Worm (Caenorhabditis elegans) whole organism, L4 larva: Measurements from ENCODE around the gene unc-27.

ENCODE experiments used
- D1046.2 ChIP-seq: fragments of 200-800 bp; sonication (Bioruptor generic); IDR thresholded peaks from 2 replicates; pipeline ENCODE4 v1.3.6; 2022; ENCODE audit warnings: missing genetic modification characterization, missing compliant biosample characterization
- R02D3.7 ChIP-seq: fragments of 150-350 bp; sonication (generic microtip); optimal IDR thresholded peaks from 3 replicates; lab custom pipeline; 2014; ENCODE audit warnings: missing biosample characterization, missing genetic modification characterization
- T20F7.1 ChIP-seq: fragments of 200-800 bp; sonication (Bioruptor generic); optimal IDR thresholded peaks from 2 replicates; lab custom pipeline; 2018; ENCODE audit warnings: mild to moderate bottlenecking, missing genetic modification characterization, missing compliant biosample characterization
- Y48G9A.11 ChIP-seq: fragments of 200-800 bp; sonication (Bioruptor generic); IDR thresholded peaks from 2 replicates; pipeline ENCODE4 v1.3.6; 2022; ENCODE audit warnings: missing genetic modification reagents, missing genetic modification characterization, missing compliant biosample characterization
- Y5F2A.4 ChIP-seq: fragments of 200-800 bp; sonication (Bioruptor generic); optimal IDR thresholded peaks from 2 replicates; lab custom pipeline; 2018; ENCODE audit warnings: mild to moderate bottlenecking, missing genetic modification characterization, missing compliant biosample characterization
- ZK337.2 ChIP-seq: fragments of 200-800 bp; sonication (Bioruptor generic); IDR thresholded peaks from 2 replicates; pipeline ENCODE4 v1.3.6; 2022; ENCODE audit warnings: missing genetic modification reagents, missing genetic modification characterization, missing compliant biosample characterization
- ZK546.5 ChIP-seq, 2 experiments: sonication (generic microtip); optimal IDR thresholded peaks; 2 replicates each; lab custom pipeline; 2017; ENCODE audit warnings: missing biosample characterization in 2 of 2, missing genetic modification characterization in 2 of 2
- ama-1 ChIP-seq: fragments of 150-350 bp; optimal IDR thresholded peaks from 2 replicates; lab custom pipeline; 2014; ENCODE audit warnings: inconsistent platforms, mixed read lengths
- arid-1 ChIP-seq: fragments of 200-800 bp; sonication (Bioruptor generic); conservative IDR thresholded peaks from 2 replicates; pipeline ENCODE4 v1.3.6; 2022; ENCODE audit warnings: missing genetic modification reagents, missing genetic modification characterization, missing compliant biosample characterization
- ceh-28 ChIP-seq: fragments of 150-350 bp; optimal IDR thresholded peaks from 2 replicates; lab custom pipeline; 2014; ENCODE audit warnings: missing biosample characterization, missing genetic modification reagents, missing genetic modification characterization
- ceh-32 ChIP-seq: sonication (generic microtip); optimal IDR thresholded peaks from 2 replicates; lab custom pipeline; 2016; ENCODE audit warnings: mild to moderate bottlenecking, missing genetic modification characterization, missing compliant biosample characterization; ENCODE audit not compliant: poor library complexity
- ceh-62 ChIP-seq: sonication (generic microtip); optimal IDR thresholded peaks from 2 replicates; lab custom pipeline; 2017; ENCODE audit warnings: missing biosample characterization, missing genetic modification characterization
- ctbp-1 ChIP-seq: fragments of 200-800 bp; sonication (Bioruptor generic); IDR thresholded peaks from 2 replicates; pipeline ENCODE4 v1.3.6; 2022; ENCODE audit warnings: missing genetic modification reagents, missing genetic modification characterization, missing compliant biosample characterization
- daf-16 ChIP-seq, 3 experiments: sonication (generic microtip); optimal IDR thresholded peaks; 2 replicates each; lab custom pipeline; 2016 to 2017; ENCODE audit warnings: missing genetic modification characterization in 3 of 3, missing genetic modification reagents in 3 of 3, mild to moderate bottlenecking in 2 of 3, missing compliant biosample characterization in 2 of 3, missing biosample characterization in 1 of 3, moderate library complexity in 1 of 3
- daf-19 ChIP-seq: fragments of 200-800 bp; sonication (Bioruptor generic); conservative IDR thresholded peaks from 2 replicates; pipeline ENCODE4 v1.3.6; 2022; ENCODE audit warnings: missing genetic modification characterization, missing compliant biosample characterization
- dmd-6 ChIP-seq: fragments of 200-800 bp; sonication (Bioruptor generic); IDR thresholded peaks from 2 replicates; pipeline ENCODE4 v1.3.6; 2022; ENCODE audit warnings: missing genetic modification reagents, missing genetic modification characterization, missing compliant biosample characterization
- dve-1 ChIP-seq: sonication (generic microtip); optimal IDR thresholded peaks from 2 replicates; lab custom pipeline; 2017; ENCODE audit warnings: antibody characterized with exemption, mild to moderate bottlenecking, missing genetic modification characterization, missing compliant biosample characterization; ENCODE audit not compliant: insufficient read depth
- egl-27 ChIP-seq: sonication (generic microtip); optimal IDR thresholded peaks from 3 replicates; lab custom pipeline; 2017; ENCODE audit warnings: missing biosample characterization, missing genetic modification reagents, missing genetic modification characterization
- egl-43 ChIP-seq: fragments of 200-800 bp; sonication (Bioruptor generic); IDR thresholded peaks from 2 replicates; pipeline ENCODE4 v1.3.6; 2022; ENCODE audit warnings: missing genetic modification reagents, missing genetic modification characterization, missing compliant biosample characterization
- fos-1 ChIP-seq: fragments of 150-350 bp; optimal IDR thresholded peaks from 2 replicates; lab custom pipeline; 2014; ENCODE audit warnings: missing biosample characterization, missing genetic modification characterization
- gei-8 ChIP-seq: fragments of 200-800 bp; sonication (Bioruptor generic); optimal IDR thresholded peaks from 2 replicates; lab custom pipeline; 2018; ENCODE audit warnings: mild to moderate bottlenecking, missing genetic modification characterization, missing compliant biosample characterization
- hlh-11 ChIP-seq: fragments of 200-800 bp; sonication (Bioruptor generic); optimal IDR thresholded peaks from 2 replicates; lab custom pipeline; 2018; ENCODE audit warnings: mild to moderate bottlenecking, missing genetic modification characterization, missing compliant biosample characterization
- hlh-30 ChIP-seq: sonication (generic microtip); optimal IDR thresholded peaks from 2 replicates; lab custom pipeline; 2017; ENCODE audit warnings: antibody characterized with exemption, mild to moderate bottlenecking, missing genetic modification characterization, missing compliant biosample characterization; ENCODE audit not compliant: insufficient read depth
- hmg-1.1 ChIP-seq: fragments of 200-800 bp; sonication (Bioruptor generic); IDR thresholded peaks from 2 replicates; pipeline ENCODE4 v1.3.6; 2022; ENCODE audit warnings: missing genetic modification reagents, missing genetic modification characterization, missing compliant biosample characterization
- jun-1 ChIP-seq: fragments of 150-350 bp; optimal IDR thresholded peaks from 2 replicates; lab custom pipeline; 2014; ENCODE audit warnings: missing biosample characterization, missing genetic modification reagents, missing genetic modification characterization
- lin-1 ChIP-seq: fragments of 200-800 bp; sonication (Bioruptor generic); IDR thresholded peaks from 2 replicates; pipeline ENCODE4 v1.3.6; 2022; ENCODE audit warnings: missing genetic modification reagents, missing genetic modification characterization, missing compliant biosample characterization
- lsy-2 ChIP-seq, 2 experiments: fragments of 150-350 bp in 1 of 2; sonication (generic microtip) in 1 of 2; optimal IDR thresholded peaks; 2 replicates each; lab custom pipeline; 2014 to 2017; ENCODE audit warnings: missing biosample characterization in 2 of 2, missing genetic modification characterization in 2 of 2
- mdl-1 ChIP-seq, 2 experiments: fragments of 150-350 bp in 1 of 2; sonication (generic microtip) in 1 of 2; optimal IDR thresholded peaks; 2 replicates each; lab custom pipeline; 2014 to 2017; ENCODE audit warnings: missing biosample characterization in 2 of 2, missing genetic modification characterization in 2 of 2
- mxl-2 ChIP-seq: fragments of 200-800 bp; sonication (Bioruptor generic); conservative IDR thresholded peaks from 2 replicates; pipeline ENCODE4 v1.3.6; 2022; ENCODE audit warnings: missing genetic modification reagents, missing genetic modification characterization, missing compliant biosample characterization
- nhr-11 ChIP-seq: fragments of 150-350 bp; optimal IDR thresholded peaks from 2 replicates; lab custom pipeline; 2014; ENCODE audit warnings: missing biosample characterization, missing genetic modification characterization
- nhr-237 ChIP-seq: sonication (generic microtip); optimal IDR thresholded peaks from 2 replicates; lab custom pipeline; 2017; ENCODE audit warnings: missing biosample characterization, missing genetic modification characterization
- nhr-25 ChIP-seq: sonication (generic microtip); optimal IDR thresholded peaks from 2 replicates; lab custom pipeline; 2017; ENCODE audit warnings: missing genetic modification characterization, mild to moderate bottlenecking, missing compliant biosample characterization, antibody characterized with exemption, moderate library complexity, borderline replicate concordance; ENCODE audit not compliant: insufficient read depth
- nhr-28 ChIP-seq: fragments of 150-350 bp; optimal IDR thresholded peaks from 2 replicates; lab custom pipeline; 2014; ENCODE audit warnings: missing biosample characterization, missing genetic modification characterization
- nhr-48 ChIP-seq: sonication (generic microtip); optimal IDR thresholded peaks from 2 replicates; lab custom pipeline; 2016; ENCODE audit warnings: mild to moderate bottlenecking, missing genetic modification characterization, missing compliant biosample characterization
- rbr-2 ChIP-seq: sonication (generic microtip); optimal IDR thresholded peaks from 2 replicates; lab custom pipeline; 2016; ENCODE audit warnings: missing genotype, missing genetic modification characterization, missing compliant biosample characterization
- saeg-2 ChIP-seq: fragments of 200-800 bp; sonication (Bioruptor generic); IDR thresholded peaks from 2 replicates; pipeline ENCODE4 v1.3.6; 2022; ENCODE audit warnings: missing genetic modification reagents, missing genetic modification characterization, missing compliant biosample characterization
- spr-1 ChIP-seq: sonication (generic microtip); optimal IDR thresholded peaks from 2 replicates; lab custom pipeline; 2016; ENCODE audit warnings: mild to moderate bottlenecking, missing genetic modification characterization, missing compliant biosample characterization
- spr-3 ChIP-seq: fragments of 200-800 bp; sonication (Bioruptor generic); optimal IDR thresholded peaks from 2 replicates; lab custom pipeline; 2018; ENCODE audit warnings: mild to moderate bottlenecking, missing genetic modification characterization, missing compliant biosample characterization
- tra-1 ChIP-seq: fragments of 200-800 bp; sonication (Bioruptor generic); IDR thresholded peaks from 2 replicates; pipeline ENCODE4 v1.3.6; 2022; ENCODE audit warnings: missing genetic modification reagents, missing genetic modification characterization, missing compliant biosample characterization
- unc-39 ChIP-seq: sonication (generic microtip); optimal IDR thresholded peaks from 2 replicates; lab custom pipeline; 2017; ENCODE audit warnings: missing biosample characterization, missing genetic modification characterization
- vab-7 ChIP-seq: fragments of 200-800 bp; sonication (Bioruptor generic); IDR thresholded peaks from 2 replicates; pipeline ENCODE4 v1.3.6; 2022; ENCODE audit warnings: missing genetic modification reagents, missing genetic modification characterization, missing compliant biosample characterization
- zag-1 ChIP-seq: fragments of 150-350 bp; optimal IDR thresholded peaks from 2 replicates; lab custom pipeline; 2014; ENCODE audit warnings: missing biosample characterization, missing genetic modification characterization
- zip-2 ChIP-seq: fragments of 150-350 bp; optimal IDR thresholded peaks from 2 replicates; lab custom pipeline; 2014; ENCODE audit warnings: missing biosample characterization, missing genetic modification characterization

Gene unc-27

ce11 chrX:8752546-8752945 lies 36.7 kb upstream of the unc-27 start (continued):
- TF ChIP-seq rbr-2 (tag; lab: Kevin White, UChicago) (no peak), dmd-6 (GFP tag; lab: Robert Waterston, UW) (0 out of 2 replicates have a peak, but pooled peaks have one; percentile 9), nhr-48 (tag; lab: Kevin White, UChicago) (no peak), vab-7 (GFP tag; lab: Robert Waterston, UW) (no peak), tra-1 (no peak), T20F7.1 (no peak), Y5F2A.4 (no peak), ceh-62 (tag; lab: Kevin White, UChicago) (no peak), fos-1 (tag; lab: Kevin White, UChicago) (no peak), unc-39 (tag; lab: Kevin White, UChicago) (no peak), ceh-28 (tag; lab: Kevin White, UChicago) (no peak), mdl-1 (tag; optimal IDR thresholded peaks at IDR 0.05; lab: Kevin White, UChicago) (peak; percentile 80 to 81), lsy-2 (tag; optimal IDR thresholded peaks at IDR 0.05; lab: Kevin White, UChicago) (no peak), egl-27 (tag; lab: Kevin White, UChicago) (no peak), lin-1 (no peak), jun-1 (no peak), D1046.2 (GFP tag; lab: Robert Waterston, UW) (no peak), spr-1 (no peak), mxl-2 (GFP tag; lab: Robert Waterston, UW) (no peak)

ce11 chrX:8754285-8754795 lies 34.9 kb upstream of the unc-27 start:
- TF ChIP-seq egl-43 (GFP tag; lab: Robert Waterston, UW) = no peak
- no peak for TF ChIP-seq T20F7.1
- TF ChIP-seq nhr-11 (tag; lab: Kevin White, UChicago) = peak; percentile 10
- no peak for TF ChIP-seq nhr-237 (tag; lab: Kevin White, UChicago)
- peak in 1 of 2 experiments; percentile 38 for TF ChIP-seq daf-16 (GFP tag; optimal IDR thresholded peaks at IDR 0.05; lab: Kevin White, UChicago)
- peak; percentile 74 for TF ChIP-seq daf-16 (tag; optimal IDR thresholded peaks at IDR 0.05; lab: Kevin White, UChicago)
- TF ChIP-seq nhr-28 = peak; percentile 29
- TF ChIP-seq mdl-1 (tag; optimal IDR thresholded peaks at IDR 0.05; lab: Kevin White, UChicago) = peak in 1 of 2 experiments; percentile 15
- TF ChIP-seq dve-1 = peak; percentile 23
- TF ChIP-seq zag-1 (tag; lab: Kevin White, UChicago) = no peak

ce11 chrX:8755987-8756386 lies 33.3 kb upstream of the unc-27 start:
- TF ChIP-seq hlh-30 (tag; lab: Kevin White, UChicago) (peak; percentile 64), ZK337.2 (no peak), gei-8 (GFP tag; lab: Kevin White, UChicago) (no peak), ceh-32 (tag; lab: Kevin White, UChicago) (no peak), ama-1 (lab: Kevin White, UChicago) (no peak), zip-2 (tag; lab: Kevin White, UChicago) (no peak), nhr-25 (no peak), spr-1 (no peak), hlh-11 (peak; percentile 38), saeg-2 (no peak), ceh-62 (tag; lab: Kevin White, UChicago) (no peak), lsy-2 (tag; optimal IDR thresholded peaks at IDR 0.05; lab: Kevin White, UChicago) (no peak), Y48G9A.11 (no peak), dve-1 (peak; percentile 89), dmd-6 (GFP tag; lab: Robert Waterston, UW) (peak; percentile 29; the same call in 1 of the 2 replicates), daf-16 (GFP tag; optimal IDR thresholded peaks at IDR 0.05; lab: Kevin White, UChicago) (no peak), daf-16 (tag; optimal IDR thresholded peaks at IDR 0.05; lab: Kevin White, UChicago) (peak; percentile 96), spr-3 (GFP tag; lab: Kevin White, UChicago) (no peak), arid-1 (GFP tag; lab: Robert Waterston, UW) (no peak), hmg-1.1 (no peak), nhr-28 (peak; percentile 24), Y5F2A.4 (no peak), ZK546.5 (tag; optimal IDR thresholded peaks at IDR 0.05; lab: Kevin White, UChicago) (no peak), R02D3.7 (tag; lab: Kevin White, UChicago) (no peak), ctbp-1 (GFP tag; lab: Robert Waterston, UW) (no peak), nhr-48 (tag; lab: Kevin White, UChicago) (peak; percentile 18), daf-19 (GFP tag; lab: Robert Waterston, UW) (no peak)
